Fruit fly (Drosophila melanogaster) whole organism, embryonic: Measurements from ENCODE around the gene CG12560.
A peak's percentile ranks its signal among the peaks of the same experiment; 100 is the strongest.

Source experiments
- Abd-B ChIP-seq: fragments of 200-800 bp; sonication (Bioruptor generic); optimal IDR thresholded peaks from 2 replicates; lab custom pipeline; 2018; ENCODE audit warnings: missing biosample characterization, mild to moderate bottlenecking, missing genetic modification characterization, moderate library complexity
- Ada2b ChIP-seq: fragments of 200-800 bp; sonication (Bioruptor generic); IDR thresholded peaks from 2 replicates; pipeline ENCODE4 v1.3.6; 2022; ENCODE audit warnings: missing biosample characterization, missing genetic modification characterization
- B-H2 ChIP-seq: fragments of 200-800 bp; sonication (Bioruptor generic); optimal IDR thresholded peaks from 2 replicates; lab custom pipeline; 2018; ENCODE audit warnings: missing biosample characterization, mild to moderate bottlenecking, missing genetic modification characterization
- CG10274 ChIP-seq: fragments of 200-800 bp; sonication (Bioruptor generic); optimal IDR thresholded peaks from 3 replicates; lab custom pipeline; 2017; ENCODE audit warnings: missing biosample characterization, mild to moderate bottlenecking, missing genetic modification characterization
- CG12236 ChIP-seq: fragments of 200-800 bp; sonication (Bioruptor generic); optimal IDR thresholded peaks from 2 replicates; lab custom pipeline; 2016; ENCODE audit warnings: missing biosample characterization, missing genetic modification characterization
- CG12299 ChIP-seq: fragments of 200-800 bp; sonication (Bioruptor generic); optimal IDR thresholded peaks from 2 replicates; lab custom pipeline; 2018; ENCODE audit warnings: missing biosample characterization, mild to moderate bottlenecking, missing genetic modification characterization
- CG13775 ChIP-seq: fragments of 200-800 bp; sonication (Bioruptor generic); optimal IDR thresholded peaks from 3 replicates; lab custom pipeline; 2017; ENCODE audit warnings: missing biosample characterization, mild to moderate bottlenecking, missing genetic modification characterization
- CG13894 ChIP-seq: fragments of 200-800 bp; sonication (Bioruptor generic); optimal IDR thresholded peaks from 3 replicates; lab custom pipeline; 2018; ENCODE audit warnings: missing biosample characterization, mild to moderate bottlenecking, missing genetic modification characterization, moderate library complexity
- CG17186 ChIP-seq: fragments of 200-800 bp; sonication (Bioruptor generic); optimal IDR thresholded peaks from 3 replicates; lab custom pipeline; 2017; ENCODE audit warnings: missing biosample characterization, missing genetic modification reagents, missing genetic modification characterization
- CG17361 ChIP-seq: fragments of 200-800 bp; sonication (Bioruptor generic); IDR thresholded peaks from 3 replicates; pipeline ENCODE4 v1.3.6; 2022; ENCODE audit warnings: missing biosample characterization, missing genetic modification characterization
- CG17612 ChIP-seq: fragments of 200-800 bp; sonication (Bioruptor generic); IDR thresholded peaks from 2 replicates; pipeline ENCODE4 v1.3.6; 2022; ENCODE audit warnings: missing biosample characterization, missing genetic modification characterization
- CG18619 ChIP-seq: fragments of 200-800 bp; sonication (Bioruptor generic); optimal IDR thresholded peaks from 3 replicates; lab custom pipeline; 2017; ENCODE audit warnings: missing biosample characterization, mild to moderate bottlenecking, missing genetic modification characterization
- CG2116 ChIP-seq: fragments of 200-800 bp; sonication (Bioruptor generic); optimal IDR thresholded peaks from 3 replicates; lab custom pipeline; 2018; ENCODE audit warnings: missing biosample characterization, mild to moderate bottlenecking, missing genetic modification characterization
- CG2202 ChIP-seq: fragments of 200-800 bp; sonication (Bioruptor generic); optimal IDR thresholded peaks from 2 replicates; lab custom pipeline; 2018; ENCODE audit warnings: missing biosample characterization, mild to moderate bottlenecking, missing genetic modification characterization
- CG2712 ChIP-seq: fragments of 200-800 bp; optimal IDR thresholded peaks from 3 replicates; lab custom pipeline; 2019; ENCODE audit warnings: missing biosample characterization, mild to moderate bottlenecking, missing genetic modification characterization, moderate library complexity
- CG32532 ChIP-seq: fragments of 200-800 bp; sonication (Bioruptor generic); IDR thresholded peaks from 2 replicates; pipeline ENCODE4 v1.3.6; 2022; ENCODE audit warnings: missing biosample characterization, missing genetic modification characterization
- CG3847 ChIP-seq: fragments of 200-800 bp; sonication (Bioruptor generic); IDR thresholded peaks from 2 replicates; pipeline ENCODE4 v1.3.6; 2022; ENCODE audit warnings: missing biosample characterization, missing genetic modification characterization
- CG5953 ChIP-seq: fragments of 200-800 bp; sonication (Bioruptor generic); IDR thresholded peaks from 2 replicates; pipeline ENCODE4 v1.3.6; 2022; ENCODE audit warnings: missing biosample characterization, missing genetic modification characterization
- CG7839 ChIP-seq: fragments of 200-800 bp; sonication (Bioruptor generic); optimal IDR thresholded peaks from 3 replicates; lab custom pipeline; 2018; ENCODE audit warnings: missing biosample characterization, mild to moderate bottlenecking, missing genetic modification characterization, moderate library complexity
- CG8478 ChIP-seq: fragments of >200 bp; optimal IDR thresholded peaks from 2 replicates; lab custom pipeline; 2018
- CG9437 ChIP-seq: fragments of 200-800 bp; sonication (Bioruptor generic); optimal IDR thresholded peaks from 2 replicates; lab custom pipeline; 2018; ENCODE audit warnings: missing biosample characterization, mild to moderate bottlenecking, missing genetic modification characterization
- CG9797 ChIP-seq: fragments of 200-800 bp; sonication (Bioruptor generic); optimal IDR thresholded peaks from 3 replicates; lab custom pipeline; 2018; ENCODE audit warnings: missing biosample characterization, mild to moderate bottlenecking, missing genetic modification characterization
- CHES-1-like ChIP-seq: fragments of 200-800 bp; sonication (Bioruptor generic); optimal IDR thresholded peaks from 2 replicates; lab custom pipeline; 2016; ENCODE audit warnings: missing biosample characterization, missing genetic modification characterization
- D19B ChIP-seq: fragments of 200-800 bp; sonication (Bioruptor generic); optimal IDR thresholded peaks from 2 replicates; lab custom pipeline; 2017; ENCODE audit warnings: missing biosample characterization, mild to moderate bottlenecking, missing genetic modification characterization
- Dek ChIP-seq: fragments of 200-800 bp; sonication (Bioruptor generic); optimal IDR thresholded peaks from 3 replicates; lab custom pipeline; 2019; ENCODE audit warnings: missing biosample characterization, mild to moderate bottlenecking, missing genetic modification characterization, moderate library complexity
- Dp ChIP-seq: fragments of 200-800 bp; sonication (Bioruptor generic); optimal IDR thresholded peaks from 2 replicates; lab custom pipeline; 2018; ENCODE audit warnings: missing biosample characterization, mild to moderate bottlenecking, missing genetic modification characterization, moderate library complexity
- Eip74EF ChIP-seq, 2 experiments: fragments of 200-800 bp in 1 of 2; fragments of >200 bp in 1 of 2; sonication (Bioruptor generic) in 1 of 2; optimal IDR thresholded peaks; 2 replicates each; lab custom pipeline; 2017 to 2019; ENCODE audit warnings: missing biosample characterization in 2 of 2, missing genetic modification characterization in 2 of 2, mild to moderate bottlenecking in 1 of 2, moderate library complexity in 1 of 2
- HmgZ ChIP-seq: fragments of 200-800 bp; sonication (Bioruptor generic); optimal IDR thresholded peaks from 2 replicates; lab custom pipeline; 2018; ENCODE audit warnings: missing biosample characterization, mild to moderate bottlenecking, missing genetic modification characterization
- Hmr ChIP-seq: fragments of 200-800 bp; sonication (Bioruptor generic); optimal IDR thresholded peaks from 3 replicates; lab custom pipeline; 2017; ENCODE audit warnings: mild to moderate bottlenecking, missing biosample characterization, missing genetic modification reagents, missing genetic modification characterization
- MESR4 ChIP-seq: fragments of 200-800 bp; sonication (Bioruptor generic); optimal IDR thresholded peaks from 2 replicates; lab custom pipeline; 2018; ENCODE audit warnings: missing biosample characterization, mild to moderate bottlenecking, missing genetic modification characterization, moderate library complexity
- MTF-1 ChIP-seq: fragments of 200-800 bp; sonication (Bioruptor generic); optimal IDR thresholded peaks from 2 replicates; lab custom pipeline; 2018; ENCODE audit warnings: missing biosample characterization, mild to moderate bottlenecking, missing genetic modification characterization, borderline replicate concordance
- Oli ChIP-seq: fragments of 200-800 bp; sonication (Bioruptor generic); optimal IDR thresholded peaks from 2 replicates; lab custom pipeline; 2018; ENCODE audit warnings: missing biosample characterization, mild to moderate bottlenecking, missing genetic modification characterization, moderate library complexity
- Rx ChIP-seq: fragments of 200-800 bp; sonication (Bioruptor generic); IDR thresholded peaks from 2 replicates; pipeline ENCODE4 v1.3.6; 2022; ENCODE audit warnings: missing biosample characterization, missing genetic modification characterization
- Scr ChIP-seq: fragments of 200-800 bp; sonication (Bioruptor generic); IDR thresholded peaks from 2 replicates; pipeline ENCODE4 v1.3.6; 2022; ENCODE audit warnings: missing biosample characterization, missing genetic modification characterization; ENCODE audit not compliant: partially characterized antibody
- Sin3A ChIP-seq: fragments of >200 bp; optimal IDR thresholded peaks from 2 replicates; lab custom pipeline; 2018
- bbx ChIP-seq: fragments of 200-800 bp; sonication (Bioruptor generic); IDR thresholded peaks from 2 replicates; pipeline ENCODE4 v1.3.6; 2022; ENCODE audit warnings: missing biosample characterization, missing genetic modification characterization; ENCODE audit not compliant: partially characterized antibody
- cas ChIP-seq: fragments of 200-800 bp; sonication (Bioruptor generic); IDR thresholded peaks from 2 replicates; pipeline ENCODE4 v1.3.6; 2022; ENCODE audit warnings: missing biosample characterization, missing genetic modification characterization
- chm ChIP-seq: fragments of 200-800 bp; sonication (Bioruptor generic); IDR thresholded peaks from 2 replicates; pipeline ENCODE4 v1.3.6; 2022; ENCODE audit warnings: missing biosample characterization, missing genetic modification characterization
- dimm ChIP-seq: fragments of 200-800 bp; sonication (Bioruptor generic); IDR thresholded peaks from 2 replicates; pipeline ENCODE4 v1.3.6; 2022; ENCODE audit warnings: missing biosample characterization, missing genetic modification characterization
- fd96Cb ChIP-seq: fragments of 200-800 bp; sonication (Bioruptor generic); optimal IDR thresholded peaks from 2 replicates; lab custom pipeline; 2018; ENCODE audit warnings: missing biosample characterization, mild to moderate bottlenecking, missing genetic modification characterization, moderate library complexity
- gcm ChIP-seq: fragments of 200-800 bp; sonication (Bioruptor generic); optimal IDR thresholded peaks from 2 replicates; lab custom pipeline; 2019; ENCODE audit warnings: missing biosample characterization, mild to moderate bottlenecking, missing genetic modification characterization, moderate library complexity
- jigr1 ChIP-seq: fragments of 200-800 bp; sonication (Bioruptor generic); IDR thresholded peaks from 3 replicates; pipeline ENCODE4 v1.3.6; 2022; ENCODE audit warnings: missing biosample characterization, missing genetic modification characterization
- pita ChIP-seq: fragments of 200-800 bp; sonication (Bioruptor generic); optimal IDR thresholded peaks from 2 replicates; lab custom pipeline; 2017; ENCODE audit warnings: missing biosample characterization, mild to moderate bottlenecking, missing genetic modification characterization
- prd ChIP-seq, 3 experiments: fragments of >200 bp in 2 of 3; fragments of 200-800 bp in 1 of 3; sonication (Bioruptor generic) in 1 of 3; optimal IDR thresholded peaks in 2 of 3; IDR thresholded peaks in 1 of 3; 2 replicates in 2 of 3; 3 replicates in 1 of 3; pipeline versions ENCODE4 v1.3.6 to Lab custom; 2017 to 2022; ENCODE audit warnings: missing biosample characterization in 1 of 3, missing genetic modification characterization in 1 of 3
- row ChIP-seq: fragments of 200-800 bp; sonication (Bioruptor generic); IDR thresholded peaks from 3 replicates; pipeline ENCODE4 v1.3.6; 2022; ENCODE audit warnings: missing biosample characterization, missing genetic modification characterization
- salm ChIP-seq: fragments of 200-800 bp; sonication (Bioruptor generic); optimal IDR thresholded peaks from 2 replicates; lab custom pipeline; 2018; ENCODE audit warnings: missing biosample characterization, mild to moderate bottlenecking, missing genetic modification characterization
- sens-2 ChIP-seq: fragments of 200-800 bp; sonication (Bioruptor generic); IDR thresholded peaks from 2 replicates; pipeline ENCODE4 v1.3.6; 2022; ENCODE audit warnings: missing biosample characterization, missing genetic modification characterization
- slp2 ChIP-seq: fragments of 200-800 bp; sonication (Bioruptor generic); optimal IDR thresholded peaks from 2 replicates; lab custom pipeline; 2016; ENCODE audit warnings: missing biosample characterization, missing genetic modification characterization
- sr ChIP-seq: fragments of 200-800 bp; sonication (Bioruptor generic); IDR thresholded peaks from 3 replicates; pipeline ENCODE4 v1.3.6; 2022; ENCODE audit warnings: missing biosample characterization, missing genetic modification characterization
- twi ChIP-seq: fragments of 200-800 bp; optimal IDR thresholded peaks from 2 replicates; lab custom pipeline; 2019; ENCODE audit warnings: missing biosample characterization, mild to moderate bottlenecking, missing genetic modification characterization, moderate library complexity

CG12560 gene

DNA sequence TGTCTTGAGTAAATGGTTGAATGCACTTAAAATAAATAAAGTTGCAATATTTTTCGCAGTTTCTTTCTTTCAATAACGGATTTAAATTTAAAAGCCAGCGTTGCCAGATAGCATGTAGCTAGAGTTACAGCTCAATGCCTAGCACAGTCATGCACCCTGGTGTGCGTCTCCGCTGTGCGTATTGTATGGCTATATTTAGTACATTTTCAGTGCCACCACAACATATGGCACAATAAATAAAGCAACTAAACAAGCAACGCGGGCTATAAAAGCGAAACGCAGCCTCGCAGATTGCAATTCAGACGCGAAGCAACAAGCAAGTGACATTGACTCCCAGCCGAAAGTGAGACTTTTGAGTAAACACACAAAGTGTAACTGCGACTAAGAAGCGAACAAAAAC is 10.6 kb downstream of the CG12560 start, which contains the start of gene Sirup (continued):
- TF ChIP-seq CG17186: peak; percentile 30
- TF ChIP-seq CG9437 (GFP tag; lab: Kevin White, UChicago): no peak
- no peak for TF ChIP-seq prd (optimal IDR thresholded peaks at IDR 0.05; lab: Kevin White, UChicago)
- TF ChIP-seq prd (GFP tag; IDR thresholded peaks at IDR 0.05; lab: Robert Waterston, UW): peak; percentile 19; the same call in 1 of the 3 replicates
- TF ChIP-seq dimm (GFP tag; lab: Robert Waterston, UW): no peak
- peak; percentile 83 for TF ChIP-seq twi (tag; lab: Kevin White, UChicago)
- TF ChIP-seq pita (GFP tag; lab: Kevin White, UChicago): peak; percentile 80
- no peak for TF ChIP-seq CG10274
- no peak for TF ChIP-seq CG13775 (GFP tag; lab: Kevin White, UChicago)
- TF ChIP-seq CG18619: no peak
- no peak for TF ChIP-seq D19B
- no peak for TF ChIP-seq Rx (GFP tag; lab: Robert Waterston, UW)
- peak; percentile 56 for TF ChIP-seq Hmr (GFP tag; lab: Kevin White, UChicago)
- no peak for TF ChIP-seq cas (GFP tag; lab: Robert Waterston, UW)
- no peak for TF ChIP-seq fd96Cb (tag; lab: Kevin White, UChicago)
- TF ChIP-seq bbx: peak; percentile 60
- peak; percentile 55 for TF ChIP-seq MESR4 (GFP tag; lab: Kevin White, UChicago)
- no peak for TF ChIP-seq B-H2 (GFP tag; lab: Kevin White, UChicago)
- peak; percentile 35 for TF ChIP-seq CG13894 (tag; lab: Kevin White, UChicago)
- no peak for TF ChIP-seq Scr
- TF ChIP-seq HmgZ (tag; lab: Kevin White, UChicago): peak; percentile 52
- TF ChIP-seq slp2 (GFP tag; lab: Kevin White, UChicago): no peak
- TF ChIP-seq Eip74EF (GFP tag; optimal IDR thresholded peaks at IDR 0.05; lab: Kevin White, UChicago): no peak
- TF ChIP-seq MTF-1 (GFP tag; lab: Kevin White, UChicago): no peak
- no peak for TF ChIP-seq CG12299 (tag; lab: Kevin White, UChicago)
- TF ChIP-seq jigr1 (GFP tag; lab: Robert Waterston, UW): no peak
- TF ChIP-seq CG5953: no peak
- no peak for TF ChIP-seq CG17612 (GFP tag; lab: Robert Waterston, UW)
- peak; percentile 25; the same call in 2 of the 3 replicates for TF ChIP-seq row (GFP tag; lab: Robert Waterston, UW)
- TF ChIP-seq CG32532 (GFP tag; lab: Robert Waterston, UW): 0 out of 2 replicates have a peak, but pooled peaks have one; percentile 20
- no peak for TF ChIP-seq CG12236 (GFP tag; lab: Kevin White, UChicago)
- TF ChIP-seq Ada2b (GFP tag; lab: Robert Waterston, UW): no peak
- TF ChIP-seq CG2712 (tag; lab: Kevin White, UChicago): peak; percentile 31
- no peak for TF ChIP-seq salm (tag; lab: Kevin White, UChicago)
- TF ChIP-seq gcm (GFP tag; lab: Kevin White, UChicago): peak; percentile 3
- peak; percentile 55; the same call in 1 of the 2 replicates for TF ChIP-seq CG3847
- TF ChIP-seq CG8478 (lab: Kevin White, UChicago): peak; percentile 18
- TF ChIP-seq Sin3A (lab: Kevin White, UChicago): peak; percentile 55
- 0 out of 3 replicates have a peak, but pooled peaks have one; percentile 15 for TF ChIP-seq sr (GFP tag; lab: Robert Waterston, UW)
- no peak for TF ChIP-seq CG17361
- no peak for TF ChIP-seq Oli (tag; lab: Kevin White, UChicago)
- TF ChIP-seq CG2116: peak; percentile 47
- TF ChIP-seq Dek (tag; lab: Kevin White, UChicago): peak; percentile 27
- peak; percentile 50 for TF ChIP-seq CG9797 (GFP tag; lab: Kevin White, UChicago)
- TF ChIP-seq sens-2: no peak
- no peak for TF ChIP-seq chm (GFP tag; lab: Robert Waterston, UW)
- peak; percentile 7 for TF ChIP-seq CHES-1-like (GFP tag; lab: Kevin White, UChicago)
- no peak for TF ChIP-seq CG2202
- peak; percentile 85 for TF ChIP-seq Abd-B (GFP tag; lab: Kevin White, UChicago)
- no peak for TF ChIP-seq CG7839 (tag; lab: Kevin White, UChicago)
- TF ChIP-seq Dp (GFP tag; lab: Kevin White, UChicago): peak; percentile 81
